Worm (Caenorhabditis elegans) whole organism, mixed stage, embryonic: ENCODE results near the gene unc-34.

ENCODE experiments used
- ceh-83 ChIP-seq: fragments of 200-800 bp; sonication (Bioruptor generic); optimal IDR thresholded peaks from 2 replicates; lab custom pipeline; 2018; ENCODE audit warnings: mild to moderate bottlenecking, missing genetic modification characterization, missing compliant biosample characterization
- lin-13 ChIP-seq: fragments of 150-350 bp; optimal IDR thresholded peaks from 2 replicates; lab custom pipeline; 2014; ENCODE audit warnings: missing biosample characterization, missing genetic modification characterization
- snpc-4 ChIP-seq: fragments of 150-350 bp; optimal IDR thresholded peaks from 2 replicates; lab custom pipeline; 2014; ENCODE audit warnings: missing biosample characterization, missing genetic modification characterization

DNA sequence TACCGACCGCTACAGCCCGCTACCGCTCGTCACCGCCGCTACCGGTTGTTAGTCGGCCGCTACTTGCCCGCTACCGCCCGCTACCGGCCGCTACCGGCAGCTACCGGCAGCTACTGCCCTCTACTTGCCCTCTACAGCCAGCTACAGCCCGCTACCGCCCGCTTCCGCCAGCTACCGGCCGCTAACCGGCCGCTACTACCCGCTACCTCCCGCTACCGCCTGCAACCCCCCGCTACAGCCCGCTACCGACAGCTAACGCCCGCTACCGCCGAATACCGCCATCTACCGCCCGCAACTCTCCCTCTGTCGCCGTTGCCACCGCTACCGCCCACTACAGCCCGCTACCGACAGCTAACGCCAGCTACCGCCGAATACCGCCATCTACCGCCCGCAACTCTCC, 39.0 kb downstream of the unc-34 start:
- TF ChIP-seq snpc-4 (tag; lab: Kevin White, UChicago) (no peak), lin-13 (tag; lab: Kevin White, UChicago) (no peak), ceh-83 (GFP tag; lab: Kevin White, UChicago) (no peak)
